Fruit fly (Drosophila melanogaster) whole organism, embryonic: ENCODE measurements around the gene CG13634.
A peak's percentile ranks its signal among the peaks of the same experiment; 100 is the strongest.

ENCODE experiments used
- CG10366 ChIP-seq: fragments of 200-800 bp; sonication (Bioruptor generic); IDR thresholded peaks from 2 replicates; pipeline ENCODE4 v1.3.6; 2022; ENCODE audit warnings: missing biosample characterization, missing genetic modification characterization
- CG10462 ChIP-seq: fragments of 200-800 bp; sonication (Bioruptor generic); optimal IDR thresholded peaks from 2 replicates; lab custom pipeline; 2016; ENCODE audit warnings: missing biosample characterization, missing genetic modification characterization
- CG10654 ChIP-seq: fragments of 200-800 bp; sonication (Bioruptor generic); optimal IDR thresholded peaks from 2 replicates; lab custom pipeline; 2016; ENCODE audit warnings: missing biosample characterization, missing genetic modification characterization
- CG10979 ChIP-seq: fragments of 200-800 bp; sonication (Bioruptor generic); optimal IDR thresholded peaks from 2 replicates; lab custom pipeline; 2018; ENCODE audit warnings: missing biosample characterization, mild to moderate bottlenecking, missing genetic modification characterization, moderate library complexity
- CG12391 ChIP-seq: fragments of 200-800 bp; sonication (Bioruptor generic); optimal IDR thresholded peaks from 3 replicates; lab custom pipeline; 2018; ENCODE audit warnings: missing biosample characterization, mild to moderate bottlenecking, missing genetic modification characterization, moderate library complexity
- CG12659 ChIP-seq: fragments of 200-800 bp; sonication (Bioruptor generic); optimal IDR thresholded peaks from 3 replicates; lab custom pipeline; 2017; ENCODE audit warnings: mild to moderate bottlenecking, missing biosample characterization, missing genetic modification reagents, missing genetic modification characterization
- CG13287 ChIP-seq: fragments of 200-800 bp; sonication (Bioruptor generic); IDR thresholded peaks from 2 replicates; pipeline ENCODE4 v1.3.6; 2022; ENCODE audit warnings: missing biosample characterization, missing genetic modification characterization; ENCODE audit not compliant: partially characterized antibody
- CG13424 ChIP-seq: fragments of 200-800 bp; sonication (Bioruptor generic); optimal IDR thresholded peaks from 2 replicates; lab custom pipeline; 2019; ENCODE audit warnings: missing biosample characterization, mild to moderate bottlenecking, missing genetic modification characterization, moderate library complexity
- CG14965 ChIP-seq: fragments of 200-800 bp; sonication (Bioruptor generic); optimal IDR thresholded peaks from 2 replicates; lab custom pipeline; 2016; ENCODE audit warnings: missing biosample characterization, missing genetic modification characterization, borderline replicate concordance
- CG16863 ChIP-seq: fragments of 200-800 bp; sonication (Bioruptor generic); optimal IDR thresholded peaks from 3 replicates; lab custom pipeline; 2016; ENCODE audit warnings: missing biosample characterization, missing genetic modification characterization
- CG17328 ChIP-seq: fragments of 200-800 bp; sonication (Bioruptor generic); IDR thresholded peaks from 2 replicates; pipeline ENCODE4 v1.3.6; 2022; ENCODE audit warnings: missing biosample characterization, missing genetic modification characterization
- CG17359 ChIP-seq: fragments of 200-800 bp; sonication (Bioruptor generic); optimal IDR thresholded peaks from 3 replicates; lab custom pipeline; 2018; ENCODE audit warnings: missing biosample characterization, mild to moderate bottlenecking, missing genetic modification characterization, moderate library complexity
- CG2120 ChIP-seq: fragments of 200-800 bp; sonication (Bioruptor generic); optimal IDR thresholded peaks from 3 replicates; lab custom pipeline; 2016; ENCODE audit warnings: missing biosample characterization, missing genetic modification characterization
- CG30431 ChIP-seq: fragments of 200-800 bp; sonication (Bioruptor generic); optimal IDR thresholded peaks from 2 replicates; lab custom pipeline; 2017; ENCODE audit warnings: missing biosample characterization, missing genetic modification characterization
- CG31224 ChIP-seq: fragments of 200-800 bp; sonication (Bioruptor generic); IDR thresholded peaks from 2 replicates; pipeline ENCODE4 v1.3.6; 2022; ENCODE audit warnings: missing biosample characterization, missing genetic modification characterization
- CG31365 ChIP-seq: fragments of 200-800 bp; sonication (Bioruptor generic); optimal IDR thresholded peaks from 2 replicates; lab custom pipeline; 2018; ENCODE audit warnings: missing biosample characterization, mild to moderate bottlenecking, missing genetic modification characterization
- CG31388 ChIP-seq: fragments of 200-800 bp; sonication (Bioruptor generic); optimal IDR thresholded peaks from 2 replicates; lab custom pipeline; 2016; ENCODE audit warnings: missing biosample characterization, missing genetic modification characterization
- CG4328 ChIP-seq: fragments of 200-800 bp; sonication (Bioruptor generic); optimal IDR thresholded peaks from 3 replicates; lab custom pipeline; 2017; ENCODE audit warnings: missing biosample characterization, missing genetic modification reagents, missing genetic modification characterization
- CG4617 ChIP-seq: fragments of 200-800 bp; sonication (Bioruptor generic); optimal IDR thresholded peaks from 3 replicates; lab custom pipeline; 2016; ENCODE audit warnings: missing biosample characterization, missing genetic modification characterization, borderline replicate concordance
- CG6254 ChIP-seq: fragments of 200-800 bp; sonication (Bioruptor generic); optimal IDR thresholded peaks from 3 replicates; lab custom pipeline; 2017; ENCODE audit warnings: mild to moderate bottlenecking, missing biosample characterization, missing genetic modification reagents, missing genetic modification characterization
- CG8924 ChIP-seq: fragments of 200-800 bp; optimal IDR thresholded peaks from 3 replicates; lab custom pipeline; 2019; ENCODE audit warnings: missing biosample characterization, mild to moderate bottlenecking, missing genetic modification characterization, moderate library complexity
- CTCF ChIP-seq: fragments of 200-800 bp; sonication (Bioruptor generic); optimal IDR thresholded peaks from 2 replicates; lab custom pipeline; 2017; ENCODE audit warnings: missing biosample characterization, mild to moderate bottlenecking, missing genetic modification characterization, moderate library complexity
- Hr3 ChIP-seq: fragments of 200-800 bp; sonication (Bioruptor generic); optimal IDR thresholded peaks from 3 replicates; lab custom pipeline; 2016; ENCODE audit warnings: missing biosample characterization, missing genetic modification characterization
- Hsf ChIP-seq: fragments of 200-800 bp; sonication (Bioruptor generic); optimal IDR thresholded peaks from 3 replicates; lab custom pipeline; 2016; ENCODE audit warnings: missing biosample characterization, missing genetic modification characterization
- Max ChIP-seq: fragments of 200-800 bp; sonication (Bioruptor generic); optimal IDR thresholded peaks from 2 replicates; lab custom pipeline; 2016; ENCODE audit warnings: missing biosample characterization, mild to moderate bottlenecking, missing genetic modification characterization
- Med ChIP-seq: fragments of 200-800 bp; sonication (Bioruptor generic); peaks from one replicate; lab custom pipeline; 2016; ENCODE audit warnings: missing biosample characterization, missing genetic modification characterization, mild to moderate bottlenecking, inconsistent platforms, moderate library complexity
- Meics ChIP-seq: fragments of 200-800 bp; sonication (Bioruptor generic); optimal IDR thresholded peaks from 2 replicates; lab custom pipeline; 2017; ENCODE audit warnings: missing biosample characterization, mild to moderate bottlenecking, missing genetic modification characterization
- Mrtf ChIP-seq: fragments of 200-800 bp; sonication (Bioruptor generic); IDR thresholded peaks from 3 replicates; pipeline ENCODE4 v1.3.6; 2022; ENCODE audit warnings: missing biosample characterization, missing genetic modification characterization
- Ptx1 ChIP-seq: fragments of 200-800 bp; sonication (Bioruptor generic); IDR thresholded peaks from 2 replicates; pipeline ENCODE4 v1.3.6; 2022; ENCODE audit warnings: missing biosample characterization, missing genetic modification characterization
- Sry-β ChIP-seq: fragments of 200-800 bp; sonication (Bioruptor generic); optimal IDR thresholded peaks from 2 replicates; lab custom pipeline; 2018; ENCODE audit warnings: missing biosample characterization, mild to moderate bottlenecking, missing genetic modification characterization, moderate library complexity
- Ssrp ChIP-seq: fragments of 200-800 bp; sonication (Bioruptor generic); optimal IDR thresholded peaks from 2 replicates; lab custom pipeline; 2018; ENCODE audit warnings: missing biosample characterization, mild to moderate bottlenecking, missing genetic modification characterization, moderate library complexity
- Usf ChIP-seq: fragments of 200-800 bp; sonication (Bioruptor generic); optimal IDR thresholded peaks from 2 replicates; lab custom pipeline; 2017; ENCODE audit warnings: missing genotype, missing biosample characterization, missing genetic modification characterization
- YL-1 ChIP-seq: fragments of 200-800 bp; sonication (Bioruptor generic); optimal IDR thresholded peaks from 3 replicates; lab custom pipeline; 2017; ENCODE audit warnings: missing biosample characterization, mild to moderate bottlenecking, missing genetic modification characterization
- ab ChIP-seq: fragments of 200-800 bp; sonication (Bioruptor generic); optimal IDR thresholded peaks from 2 replicates; lab custom pipeline; 2016; ENCODE audit warnings: missing biosample characterization, missing genetic modification characterization
- bcd ChIP-seq: fragments of 200-800 bp; sonication (Bioruptor generic); optimal IDR thresholded peaks from 2 replicates; lab custom pipeline; 2017; ENCODE audit warnings: missing biosample characterization, mild to moderate bottlenecking, missing genetic modification characterization
- chn ChIP-seq: fragments of 200-800 bp; sonication (Bioruptor generic); optimal IDR thresholded peaks from 2 replicates; lab custom pipeline; 2016; ENCODE audit warnings: missing biosample characterization, missing genetic modification characterization
- da ChIP-seq: fragments of 200-800 bp; sonication (Bioruptor generic); optimal IDR thresholded peaks from 2 replicates; lab custom pipeline; 2016; ENCODE audit warnings: missing biosample characterization, missing genetic modification characterization
- dm ChIP-seq: fragments of 200-800 bp; sonication (Bioruptor generic); optimal IDR thresholded peaks from 3 replicates; lab custom pipeline; 2016; ENCODE audit warnings: missing biosample characterization, missing genetic modification characterization
- esg ChIP-seq: fragments of 200-800 bp; sonication (Bioruptor generic); conservative IDR thresholded peaks from 2 replicates; pipeline ENCODE4 v1.3.6; 2022; ENCODE audit warnings: missing biosample characterization, missing genetic modification characterization
- hb ChIP-seq: fragments of 200-800 bp; sonication (Bioruptor generic); IDR thresholded peaks from 3 replicates; pipeline ENCODE4 v1.3.6; 2022; ENCODE audit warnings: missing biosample characterization, missing genetic modification characterization; ENCODE audit not compliant: partially characterized antibody
- ind ChIP-seq: fragments of 200-800 bp; sonication (Bioruptor generic); optimal IDR thresholded peaks from 3 replicates; lab custom pipeline; 2016; ENCODE audit warnings: missing biosample characterization, missing genetic modification characterization
- klu ChIP-seq: fragments of 200-800 bp; sonication (Bioruptor generic); IDR thresholded peaks from 2 replicates; pipeline ENCODE4 v1.3.6; 2022; ENCODE audit warnings: missing biosample characterization, missing genetic modification characterization
- lilli ChIP-seq: fragments of 200-800 bp; sonication (Bioruptor generic); optimal IDR thresholded peaks from 3 replicates; lab custom pipeline; 2016; ENCODE audit warnings: missing biosample characterization, missing genetic modification characterization
- lmd ChIP-seq: fragments of 200-800 bp; sonication (Bioruptor generic); IDR thresholded peaks from 2 replicates; pipeline ENCODE4 v1.3.6; 2022; ENCODE audit warnings: missing biosample characterization, missing genetic modification characterization
- lola ChIP-seq, 3 experiments: fragments of >200 bp in 2 of 3; fragments of 200-800 bp in 1 of 3; sonication (Bioruptor generic) in 1 of 3; optimal IDR thresholded peaks; 2 replicates each; lab custom pipeline; 2017 to 2019; ENCODE audit warnings: missing biosample characterization in 3 of 3, missing genetic modification characterization in 3 of 3, mild to moderate bottlenecking in 1 of 3, moderate library complexity in 1 of 3
- phol ChIP-seq: fragments of 200-800 bp; sonication (Bioruptor generic); optimal IDR thresholded peaks from 3 replicates; lab custom pipeline; 2018; ENCODE audit warnings: missing biosample characterization, mild to moderate bottlenecking, missing genetic modification characterization, moderate library complexity
- row ChIP-seq: fragments of 200-800 bp; sonication (Bioruptor generic); IDR thresholded peaks from 3 replicates; pipeline ENCODE4 v1.3.6; 2022; ENCODE audit warnings: missing biosample characterization, missing genetic modification characterization
- sna ChIP-seq: fragments of 200-800 bp; sonication (Bioruptor generic); IDR thresholded peaks from 2 replicates; pipeline ENCODE4 v1.3.6; 2022; ENCODE audit warnings: missing biosample characterization, missing genetic modification characterization; ENCODE audit not compliant: partially characterized antibody
- tin ChIP-seq: fragments of 200-800 bp; sonication (Bioruptor generic); optimal IDR thresholded peaks from 3 replicates; lab custom pipeline; 2016; ENCODE audit warnings: missing biosample characterization, missing genetic modification characterization
- trem ChIP-seq: fragments of 200-800 bp; optimal IDR thresholded peaks from 3 replicates; lab custom pipeline; 2019; ENCODE audit warnings: missing biosample characterization, mild to moderate bottlenecking, missing genetic modification characterization, moderate library complexity

CG13634 gene

DNA sequence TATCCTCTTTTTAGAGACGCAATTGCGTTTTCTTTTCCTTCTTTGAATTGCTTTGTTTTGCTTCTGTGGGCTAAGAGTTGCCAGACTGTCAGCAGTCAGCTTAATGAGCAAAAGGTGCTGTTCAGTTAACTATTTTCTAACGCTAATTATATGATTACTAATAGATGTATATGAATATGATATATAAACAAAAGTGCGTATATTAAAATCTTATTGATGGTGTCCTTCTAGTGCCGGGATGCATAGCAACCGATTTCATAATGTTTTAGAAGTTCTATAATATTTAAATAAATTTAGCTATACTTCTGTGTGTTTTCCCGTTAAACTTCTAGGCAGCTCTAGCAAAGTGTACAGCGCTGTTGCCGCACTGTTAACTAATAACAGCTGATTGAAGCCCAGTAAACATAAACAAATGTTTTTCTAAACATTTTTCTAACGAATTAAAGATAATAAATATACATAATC is 40.0 kb upstream of the CG13634 start, which contains the start of the genes Kaz and CG43273 (continued):
- TF ChIP-seq CG13287 (peak; percentile 22; the same call in 1 of the 2 replicates), Max (GFP tag; lab: Kevin White, UChicago) (peak; percentile 56), row (GFP tag; lab: Robert Waterston, UW) (peak; percentile 94), Hsf (GFP tag; lab: Kevin White, UChicago) (peak; percentile 42), ab (GFP tag; lab: Kevin White, UChicago) (no peak), dm (GFP tag; lab: Kevin White, UChicago) (no peak), CG30431 (GFP tag; lab: Kevin White, UChicago) (no peak), Ptx1 (GFP tag; lab: Robert Waterston, UW) (peak; percentile 75), CTCF (no peak), ind (peak; percentile 56), Hr3 (GFP tag; lab: Kevin White, UChicago) (peak; percentile 48), Med (peak; percentile 81), CG31224 (GFP tag; lab: Robert Waterston, UW) (no peak; the same call in 1 of the 2 replicates), CG4328 (GFP tag; lab: Kevin White, UChicago) (peak; percentile 23), lola (GFP tag; optimal IDR thresholded peaks at IDR 0.05; lab: Kevin White, UChicago) (peak in 1 of 3 experiments; percentile 65), YL-1 (peak; percentile 69), CG13424 (tag; lab: Kevin White, UChicago) (peak; percentile 77), Mrtf (GFP tag; lab: Robert Waterston, UW) (no peak), Usf (GFP tag; lab: Kevin White, UChicago) (no peak), CG14965 (GFP tag; lab: Kevin White, UChicago) (no peak), CG6254 (GFP tag; lab: Kevin White, UChicago) (peak; percentile 7), CG17359 (tag; lab: Kevin White, UChicago) (peak; percentile 46), CG12391 (peak; percentile 81), CG12659 (peak; percentile 68), da (GFP tag; lab: Kevin White, UChicago) (no peak), hb (no peak), chn (GFP tag; lab: Kevin White, UChicago) (peak; percentile 17), bcd (GFP tag; lab: Kevin White, UChicago) (peak; percentile 67), tin (GFP tag; lab: Kevin White, UChicago) (peak; percentile 52), lilli (GFP tag; lab: Kevin White, UChicago) (peak; percentile 73), CG4617 (GFP tag; lab: Kevin White, UChicago) (peak; percentile 57), CG16863 (no peak), CG10654 (peak; percentile 17), esg (GFP tag; lab: Robert Waterston, UW) (peak; percentile 25; the same call in 1 of the 2 replicates), CG10462 (peak; percentile 44), lmd (peak; percentile 34; the same call in 1 of the 2 replicates), sna (GFP tag; lab: Robert Waterston, UW) (0 out of 2 replicates have a peak, but pooled peaks have one; percentile 11), Meics (peak; percentile 58), CG10366 (GFP tag; lab: Robert Waterston, UW) (peak; percentile 49; the same call in 1 of the 2 replicates), phol (tag; lab: Kevin White, UChicago) (peak; percentile 76), CG17328 (peak; percentile 33; the same call in 1 of the 2 replicates), CG31388 (GFP tag; lab: Kevin White, UChicago) (no peak), CG31365 (tag; lab: Kevin White, UChicago) (no peak), CG10979 (tag; lab: Kevin White, UChicago) (peak; percentile 56), klu (GFP tag; lab: Robert Waterston, UW) (peak; percentile 30; the same call in 1 of the 2 replicates), Sry-β (GFP tag; lab: Kevin White, UChicago) (peak; percentile 100), Ssrp (tag; lab: Kevin White, UChicago) (peak; percentile 66), CG8924 (tag; lab: Kevin White, UChicago) (peak; percentile 74), trem (peak; percentile 86), CG2120 (GFP tag; lab: Kevin White, UChicago) (peak; percentile 67)
